Worm (Caenorhabditis elegans) whole organism, midembryonic: Measurements from ENCODE around the gene cor-1.

Experiments used
- T22C8.4 ChIP-seq: fragments of 200-800 bp; sonication (Bioruptor generic); IDR thresholded peaks from 2 replicates; pipeline ENCODE4 v1.3.6; 2022; ENCODE audit warnings: missing genetic modification characterization, missing compliant biosample characterization
- cog-1 ChIP-seq: sonication (generic microtip); optimal IDR thresholded peaks from 2 replicates; lab custom pipeline; 2016; ENCODE audit warnings: missing genetic modification characterization, missing compliant biosample characterization
- flt-1 ChIP-seq: fragments of 200-800 bp; sonication (Bioruptor generic); IDR thresholded peaks from 2 replicates; pipeline ENCODE4 v1.3.6; 2022; ENCODE audit warnings: missing genetic modification characterization, missing compliant biosample characterization
- klf-2 ChIP-seq: fragments of 200-800 bp; sonication (Bioruptor generic); conservative IDR thresholded peaks from 2 replicates; pipeline ENCODE4 v1.3.6; 2022; ENCODE audit warnings: missing genetic modification reagents, missing genetic modification characterization, missing compliant biosample characterization
- med-1 ChIP-seq: sonication (generic microtip); optimal IDR thresholded peaks from 2 replicates; lab custom pipeline; 2017; ENCODE audit warnings: missing genetic modification characterization, mild to moderate bottlenecking, missing compliant biosample characterization, antibody characterized with exemption, missing genetic modification reagents; ENCODE audit not compliant: insufficient read depth
- ref-1 ChIP-seq: fragments of 200-800 bp; sonication (Bioruptor generic); conservative IDR thresholded peaks from 2 replicates; pipeline ENCODE4 v1.3.6; 2022; ENCODE audit warnings: missing genetic modification reagents, missing genetic modification characterization, missing compliant biosample characterization
- tab-1 ChIP-seq: fragments of 200-800 bp; sonication (Bioruptor generic); IDR thresholded peaks from 2 replicates; pipeline ENCODE4 v1.3.6; 2022; ENCODE audit warnings: missing genetic modification characterization, missing compliant biosample characterization
- ztf-29 ChIP-seq: fragments of 200-800 bp; sonication (Bioruptor generic); IDR thresholded peaks from 2 replicates; pipeline ENCODE4 v1.3.6; 2022; ENCODE audit warnings: missing genetic modification reagents, missing genetic modification characterization, missing compliant biosample characterization

ce11 chrIII:10254583-10254982 is 5.7 kb downstream of the cor-1 start, which contains the start of gene R01H10.4:
- no peak for TF ChIP-seq tab-1 (GFP tag; lab: Robert Waterston, UW)
- no peak for TF ChIP-seq ref-1 (GFP tag; lab: Robert Waterston, UW)
- TF ChIP-seq T22C8.4 (GFP tag; lab: Robert Waterston, UW): no peak
- no peak for TF ChIP-seq klf-2 (GFP tag; lab: Robert Waterston, UW)
- TF ChIP-seq med-1 (GFP tag; lab: Kevin White, UChicago): no peak
- TF ChIP-seq cog-1 (tag; lab: Kevin White, UChicago): no peak
- TF ChIP-seq ztf-29: no peak
- TF ChIP-seq flt-1 (GFP tag; lab: Robert Waterston, UW): no peak
